Worm (Caenorhabditis elegans) whole organism, L4/young adult: Measurements from ENCODE around the gene tex-2.
A peak's percentile ranks its signal among the peaks of the same experiment; 100 is the strongest.

Source experiments
- W03F9.2 ChIP-seq: fragments of 150-350 bp; optimal IDR thresholded peaks from 2 replicates; lab custom pipeline; 2014; ENCODE audit warnings: missing biosample characterization, missing genetic modification characterization
- dao-5 ChIP-seq: sonication (generic microtip); optimal IDR thresholded peaks from 2 replicates; lab custom pipeline; 2016; ENCODE audit warnings: missing genotype, missing genetic modification characterization, moderate library complexity, missing compliant biosample characterization

ce11 chrII:5839227-5839626 is 34.2 kb downstream of the tex-2 start, which contains the start of gene ZK1248.19:
- TF ChIP-seq W03F9.2 (tag; lab: Kevin White, UChicago), result peak; percentile 38
- no peak for TF ChIP-seq dao-5
